Worm (Caenorhabditis elegans) whole organism, mixed stage, embryonic: ENCODE data around the gene pals-31.

Source experiments
- elt-1 ChIP-seq: sonication (generic microtip); optimal IDR thresholded peaks from 2 replicates; lab custom pipeline; 2017; ENCODE audit warnings: missing genetic modification characterization, mild to moderate bottlenecking, missing compliant biosample characterization, antibody characterized with exemption, moderate library complexity, borderline replicate concordance; ENCODE audit not compliant: insufficient read depth
- flh-1 ChIP-seq: fragments of 200-800 bp; sonication (Bioruptor generic); optimal IDR thresholded peaks from 2 replicates; lab custom pipeline; 2018; ENCODE audit warnings: mild to moderate bottlenecking, missing genetic modification characterization, moderate library complexity, missing compliant biosample characterization
- lin-13 ChIP-seq: fragments of 150-350 bp; optimal IDR thresholded peaks from 2 replicates; lab custom pipeline; 2014; ENCODE audit warnings: missing biosample characterization, missing genetic modification characterization
- nhr-28 ChIP-seq: fragments of 150-350 bp; optimal IDR thresholded peaks from 2 replicates; lab custom pipeline; 2014; ENCODE audit warnings: missing biosample characterization, missing genetic modification characterization
- sem-2 ChIP-seq: fragments of 200-800 bp; sonication (Bioruptor generic); optimal IDR thresholded peaks from 2 replicates; lab custom pipeline; 2018; ENCODE audit warnings: mild to moderate bottlenecking, missing genetic modification characterization, missing compliant biosample characterization
- snpc-4 ChIP-seq: fragments of 150-350 bp; optimal IDR thresholded peaks from 2 replicates; lab custom pipeline; 2014; ENCODE audit warnings: missing biosample characterization, missing genetic modification characterization
- unc-62 ChIP-seq: fragments of 150-350 bp; optimal IDR thresholded peaks from 2 replicates; lab custom pipeline; 2014; ENCODE audit warnings: missing biosample characterization, missing genetic modification reagents, missing genetic modification characterization

DNA sequence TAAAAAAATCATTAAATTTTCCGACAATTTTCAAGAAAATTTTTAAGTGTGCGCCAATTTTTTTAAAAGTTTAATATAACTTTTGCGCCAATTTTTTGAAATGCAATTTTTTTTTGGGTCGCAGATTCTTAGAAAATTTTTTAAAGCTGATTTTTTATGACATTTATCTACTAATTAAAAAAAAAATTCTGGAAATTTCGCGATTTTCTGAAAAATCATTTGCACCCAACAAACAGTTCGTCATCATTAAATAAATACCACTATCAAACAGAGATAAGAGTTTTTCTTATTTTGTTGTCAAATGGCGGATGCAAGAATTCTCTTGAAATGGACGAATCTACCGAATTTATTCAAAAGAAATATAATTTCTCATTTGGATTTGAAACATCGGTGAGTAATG lies 21.1 kb upstream of the pals-31 start, which contains the start of gene F48G7.13:
- TF ChIP-seq sem-2 (GFP tag; lab: Kevin White, UChicago) (no peak), unc-62 (GFP tag; lab: Kevin White, UChicago) (no peak), nhr-28 (tag; lab: Kevin White, UChicago) (no peak), snpc-4 (tag; lab: Kevin White, UChicago) (no peak), lin-13 (tag; lab: Kevin White, UChicago) (no peak), elt-1 (tag; lab: Kevin White, UChicago) (no peak), flh-1 (GFP tag; lab: Kevin White, UChicago) (no peak)
